Worm (Caenorhabditis elegans) whole organism, L3 larva: ENCODE measurements around the gene nep-11.
"Not testable (repeated sequence)": the region's sequence is repeated elsewhere in the genome, so short reads cannot be mapped to it uniquely, and the experiment has no call there.

Source experiments
- R02D3.7 ChIP-seq: fragments of 150-350 bp; optimal IDR thresholded peaks from 2 replicates; lab custom pipeline; 2014; ENCODE audit warnings: missing biosample characterization, missing genetic modification characterization
- ZK546.5 ChIP-seq: sonication (generic microtip); optimal IDR thresholded peaks from 2 replicates; lab custom pipeline; 2017; ENCODE audit warnings: missing biosample characterization, missing genetic modification characterization
- aly-2 ChIP-seq: fragments of 150-350 bp; optimal IDR thresholded peaks from 2 replicates; lab custom pipeline; 2014; ENCODE audit warnings: missing biosample characterization, missing genetic modification characterization
- ama-1 ChIP-seq: fragments of 150-350 bp; optimal IDR thresholded peaks from 2 replicates; lab custom pipeline; 2018
- ceh-28 ChIP-seq: fragments of 150-350 bp; optimal IDR thresholded peaks from 2 replicates; lab custom pipeline; 2014; ENCODE audit warnings: missing biosample characterization, missing genetic modification reagents, missing genetic modification characterization
- ceh-82 ChIP-seq: fragments of 150-350 bp; optimal IDR thresholded peaks from 2 replicates; lab custom pipeline; 2014; ENCODE audit warnings: missing biosample characterization, missing genetic modification characterization
- ceh-9 ChIP-seq: sonication (generic microtip); optimal IDR thresholded peaks from 2 replicates; lab custom pipeline; 2018; ENCODE audit warnings: missing biosample characterization, missing genetic modification characterization
- daf-12 ChIP-seq: fragments of 150-350 bp; optimal IDR thresholded peaks from 2 replicates; lab custom pipeline; 2014; ENCODE audit warnings: missing biosample characterization, missing genetic modification reagents, missing genetic modification characterization
- egl-27 ChIP-seq: sonication (generic microtip); optimal IDR thresholded peaks from 4 replicates; lab custom pipeline; 2017; ENCODE audit warnings: missing biosample characterization, missing genetic modification reagents, missing genetic modification characterization
- elt-1 ChIP-seq: fragments of 150-350 bp; optimal IDR thresholded peaks from 2 replicates; lab custom pipeline; 2014; ENCODE audit warnings: missing biosample characterization, missing genetic modification characterization
- elt-2 ChIP-seq: sonication (generic microtip); optimal IDR thresholded peaks from 2 replicates; lab custom pipeline; 2016; ENCODE audit warnings: missing genetic modification reagents, mild to moderate bottlenecking, missing genetic modification characterization, missing compliant biosample characterization
- elt-3 ChIP-seq, 3 experiments: fragments of 150-350 bp in 1 of 3; sonication (generic microtip) in 2 of 3; optimal IDR thresholded peaks; 2 replicates in 2 of 3; 4 replicates in 1 of 3; lab custom pipeline; 2014 to 2017; ENCODE audit warnings: missing biosample characterization in 3 of 3, missing genetic modification characterization in 3 of 3
- fkh-10 ChIP-seq: sonication (generic microtip); optimal IDR thresholded peaks from 2 replicates; lab custom pipeline; 2017; ENCODE audit warnings: missing biosample characterization, missing genetic modification reagents, missing genetic modification characterization
- fos-1 ChIP-seq: fragments of 150-350 bp; optimal IDR thresholded peaks from 2 replicates; lab custom pipeline; 2014; ENCODE audit warnings: missing biosample characterization, missing genetic modification characterization
- hmg-11 ChIP-seq: sonication (generic microtip); optimal IDR thresholded peaks from 2 replicates; lab custom pipeline; 2016; ENCODE audit warnings: missing genetic modification characterization, missing compliant biosample characterization
- jun-1 ChIP-seq: fragments of 150-350 bp; optimal IDR thresholded peaks from 2 replicates; lab custom pipeline; 2014; ENCODE audit warnings: missing biosample characterization, missing genetic modification reagents, missing genetic modification characterization
- lin-15B ChIP-seq: fragments of 150-350 bp; optimal IDR thresholded peaks from 2 replicates; lab custom pipeline; 2014; ENCODE audit warnings: missing biosample characterization, missing genetic modification characterization
- lin-39 ChIP-seq: fragments of 150-350 bp; optimal IDR thresholded peaks from 2 replicates; lab custom pipeline; 2018; ENCODE audit warnings: missing biosample characterization, missing genetic modification reagents, missing genetic modification characterization
- mdl-1 ChIP-seq: fragments of 150-350 bp; optimal IDR thresholded peaks from 2 replicates; lab custom pipeline; 2014; ENCODE audit warnings: missing biosample characterization, missing genetic modification characterization
- mml-1 ChIP-seq: fragments of 150-350 bp; sonication (generic microtip); optimal IDR thresholded peaks from 3 replicates; lab custom pipeline; 2014; ENCODE audit warnings: missing biosample characterization, missing genetic modification characterization
- nfya-1 ChIP-seq: sonication (generic microtip); optimal IDR thresholded peaks from 2 replicates; lab custom pipeline; 2017; ENCODE audit warnings: missing genetic modification characterization, mild to moderate bottlenecking, missing compliant biosample characterization, antibody characterized with exemption, moderate library complexity; ENCODE audit not compliant: insufficient read depth
- nhr-11 ChIP-seq: fragments of 150-350 bp; optimal IDR thresholded peaks from 2 replicates; lab custom pipeline; 2014; ENCODE audit warnings: missing biosample characterization, missing genetic modification characterization
- nhr-237 ChIP-seq: fragments of 150-350 bp; optimal IDR thresholded peaks from 2 replicates; lab custom pipeline; 2014; ENCODE audit warnings: missing biosample characterization, missing genetic modification characterization
- nhr-25 ChIP-seq: sonication (generic microtip); optimal IDR thresholded peaks from 2 replicates; lab custom pipeline; 2017; ENCODE audit warnings: missing biosample characterization, missing genetic modification characterization
- nhr-28 ChIP-seq: fragments of 150-350 bp; optimal IDR thresholded peaks from 2 replicates; lab custom pipeline; 2014; ENCODE audit warnings: missing biosample characterization, missing genetic modification characterization
- nhr-43 ChIP-seq: sonication (generic microtip); optimal IDR thresholded peaks from 2 replicates; lab custom pipeline; 2016; ENCODE audit warnings: mild to moderate bottlenecking, missing genetic modification characterization, missing compliant biosample characterization; ENCODE audit not compliant: poor library complexity, severe bottlenecking
- nhr-67 ChIP-seq: fragments of 150-350 bp; optimal IDR thresholded peaks from 2 replicates; lab custom pipeline; 2014; ENCODE audit warnings: missing biosample characterization, missing genetic modification characterization
- nhr-76 ChIP-seq: fragments of 150-350 bp; sonication (generic microtip); optimal IDR thresholded peaks from 5 replicates; lab custom pipeline; 2014; ENCODE audit warnings: missing biosample characterization, missing genetic modification characterization
- nhr-77 ChIP-seq: fragments of 150-350 bp; optimal IDR thresholded peaks from 2 replicates; lab custom pipeline; 2014; ENCODE audit warnings: missing biosample characterization, missing genetic modification characterization
- pqm-1 ChIP-seq: fragments of 150-350 bp; optimal IDR thresholded peaks from 2 replicates; lab custom pipeline; 2017; ENCODE audit warnings: missing biosample characterization, missing genetic modification characterization, inconsistent platforms
- sea-2 ChIP-seq: fragments of 150-350 bp; sonication (generic microtip); optimal IDR thresholded peaks from 4 replicates; lab custom pipeline; 2014; ENCODE audit warnings: missing biosample characterization, missing genetic modification reagents, missing genetic modification characterization
- skn-1 ChIP-seq: fragments of 150-350 bp; optimal IDR thresholded peaks from 2 replicates; lab custom pipeline; 2014; ENCODE audit warnings: missing biosample characterization, missing genetic modification characterization
- snpc-4 ChIP-seq: fragments of 150-350 bp; optimal IDR thresholded peaks from 2 replicates; lab custom pipeline; 2014; ENCODE audit warnings: missing biosample characterization, missing genetic modification characterization
- unc-39 ChIP-seq: sonication (generic microtip); optimal IDR thresholded peaks from 4 replicates; lab custom pipeline; 2017; ENCODE audit warnings: missing biosample characterization, missing genetic modification characterization
- unc-62 ChIP-seq: fragments of 150-350 bp; sonication (generic microtip); optimal IDR thresholded peaks from 4 replicates; lab custom pipeline; 2014; ENCODE audit warnings: missing biosample characterization, missing genetic modification reagents, missing genetic modification characterization
- ztf-11 ChIP-seq: fragments of 150-350 bp; optimal IDR thresholded peaks from 2 replicates; lab custom pipeline; 2014; ENCODE audit warnings: missing biosample characterization, missing genetic modification characterization
- ztf-4 ChIP-seq: fragments of 150-350 bp; optimal IDR thresholded peaks from 2 replicates; lab custom pipeline; 2014; ENCODE audit warnings: missing biosample characterization, missing genetic modification characterization

nep-11 gene

DNA sequence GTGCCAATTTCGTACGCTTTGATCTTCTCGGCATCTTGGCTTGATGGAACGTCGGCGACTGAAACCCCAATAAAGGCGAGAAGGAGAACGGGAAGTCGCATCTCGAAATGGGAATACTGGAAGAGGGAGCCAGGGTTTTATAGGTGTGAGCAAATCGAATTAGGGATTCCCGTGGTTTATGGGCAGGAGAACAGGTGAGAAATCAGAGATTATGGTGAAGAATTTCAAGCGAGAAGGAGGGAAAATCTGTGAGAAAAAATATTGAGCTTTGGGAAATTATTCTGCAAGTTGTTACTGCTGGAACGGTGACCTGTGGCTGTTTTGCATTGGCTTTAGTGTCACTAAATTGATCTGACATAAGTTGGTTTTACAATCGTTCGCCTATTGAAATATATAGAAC is 46.3 kb upstream of the nep-11 start, which contains the start of gene Y49F6B.13:
TSS of gene Y49F6B.13 (minus strand) at position 101 of the 400 bp plus-strand sequence.
- TF ChIP-seq nhr-77 (tag; lab: Kevin White, UChicago) (no peak), aly-2 (no peak), unc-62 (GFP tag; lab: Kevin White, UChicago) (no peak), ztf-4 (tag; lab: Kevin White, UChicago) (no peak), elt-2 (tag; lab: Kevin White, UChicago) (no peak), nhr-11 (tag; lab: Kevin White, UChicago) (no peak), elt-1 (tag; lab: Kevin White, UChicago) (no peak), R02D3.7 (tag; lab: Kevin White, UChicago) (no peak), nhr-28 (tag; lab: Kevin White, UChicago) (no peak), mml-1 (no peak), ceh-82 (no peak), hmg-11 (tag; lab: Kevin White, UChicago) (no peak), ztf-11 (no peak), fkh-10 (GFP tag; lab: Kevin White, UChicago) (no peak), skn-1 (tag; lab: Kevin White, UChicago) (no peak), ZK546.5 (tag; lab: Kevin White, UChicago) (no peak), daf-12 (no peak), snpc-4 (tag; lab: Kevin White, UChicago) (no peak)

- no peak for TF ChIP-seq ceh-9 (tag; lab: Kevin White, UChicago)
- TF ChIP-seq ztf-4 (tag; lab: Kevin White, UChicago), result no peak
- no peak for TF ChIP-seq nhr-43 (tag; lab: Kevin White, UChicago)
Observed at ce11 chrII:3470549-3470948, 45.2 kb upstream of the nep-11 start, which contains the start of gene Y49F6B.20. TSS of gene Y49F6B.20 (minus strand) at chrII:3470649.

ce11 chrII:3464580-3464979 is 39.2 kb upstream of the nep-11 start, which contains the start of gene C16C8.10:
TSS of gene C16C8.10 (minus strand) at chrII:3464680.
- not testable (repeated sequence) for TF ChIP-seq nhr-11, nhr-67, nhr-25 (tag; lab: Kevin White, UChicago)

- TF ChIP-seq nhr-43 (tag; lab: Kevin White, UChicago) (no peak), lin-39 (tag; lab: Kevin White, UChicago) (no peak), lin-15B (tag; lab: Kevin White, UChicago) (no peak), egl-27 (tag; lab: Kevin White, UChicago) (no peak), elt-1 (tag; lab: Kevin White, UChicago) (no peak)
Observed at ce11 chrII:3463097-3463496, 37.8 kb upstream of the nep-11 start, which contains the start of gene C16C8.9. TSS of gene C16C8.9 (minus strand) at chrII:3463197.

DNA sequence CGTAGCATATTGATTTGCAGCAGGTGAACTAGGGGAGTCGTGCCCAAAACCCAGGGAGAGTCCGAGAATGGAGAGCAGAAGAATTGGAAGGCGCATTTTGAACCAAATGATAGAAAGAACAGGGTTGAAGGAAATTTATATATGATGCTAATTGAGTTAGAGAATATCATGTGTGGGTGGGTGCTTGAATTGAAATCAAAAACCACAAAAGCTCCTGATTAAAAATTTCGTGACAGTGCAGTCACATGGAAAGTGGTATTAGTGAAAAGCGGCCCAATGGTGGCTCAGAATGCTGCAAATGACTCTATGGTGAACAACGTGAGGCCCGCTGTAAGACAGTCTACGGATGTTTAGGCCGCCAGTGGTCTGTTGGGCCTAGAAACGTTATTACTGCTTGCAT is 36.3 kb upstream of the nep-11 start, which contains the start of gene C16C8.8:
TSS of gene C16C8.8 (minus strand) at position 101 of the 400 bp plus-strand sequence.
- TF ChIP-seq ZK546.5 (tag; lab: Kevin White, UChicago), result no peak
- no peak for TF ChIP-seq mml-1
- TF ChIP-seq ceh-28 (tag; lab: Kevin White, UChicago), result no peak
- no peak for TF ChIP-seq ztf-11
- no peak for TF ChIP-seq elt-3 (tag; optimal IDR thresholded peaks at IDR 0.05; lab: Kevin White, UChicago)
- TF ChIP-seq egl-27 (tag; lab: Kevin White, UChicago), result no peak
- no peak for TF ChIP-seq fkh-10 (GFP tag; lab: Kevin White, UChicago)
- no peak for TF ChIP-seq jun-1 (tag; lab: Kevin White, UChicago)
- no peak for TF ChIP-seq nhr-25 (tag; lab: Kevin White, UChicago)
- TF ChIP-seq lin-39 (tag; lab: Kevin White, UChicago), result no peak
- TF ChIP-seq sea-2 (GFP tag; lab: Kevin White, UChicago), result no peak
- no peak for TF ChIP-seq hmg-11 (tag; lab: Kevin White, UChicago)
- TF ChIP-seq nhr-77 (tag; lab: Kevin White, UChicago), result no peak
- no peak for TF ChIP-seq ceh-9 (tag; lab: Kevin White, UChicago)
- TF ChIP-seq nhr-67 (tag; lab: Kevin White, UChicago), result no peak
- no peak for TF ChIP-seq ceh-82
- no peak for TF ChIP-seq nfya-1
- TF ChIP-seq R02D3.7 (tag; lab: Kevin White, UChicago), result no peak

ce11 chrII:3460048-3460447 is 34.7 kb upstream of the nep-11 start, which contains the start of gene C16C8.7:
TSS of gene C16C8.7 (minus strand) at chrII:3460148.
- TF ChIP-seq nhr-237 (tag; lab: Kevin White, UChicago) (no peak), unc-62 (GFP tag; lab: Kevin White, UChicago) (no peak), pqm-1 (tag; lab: Kevin White, UChicago) (no peak), mdl-1 (no peak), lin-39 (tag; lab: Kevin White, UChicago) (no peak), ztf-11 (no peak), ceh-82 (no peak), elt-1 (tag; lab: Kevin White, UChicago) (no peak), jun-1 (tag; lab: Kevin White, UChicago) (no peak), daf-12 (no peak), unc-39 (tag; lab: Kevin White, UChicago) (no peak), ama-1 (lab: Kevin White, UChicago) (no peak), fos-1 (tag; lab: Kevin White, UChicago) (no peak), nhr-76 (tag; lab: Kevin White, UChicago) (no peak), egl-27 (tag; lab: Kevin White, UChicago) (no peak), fkh-10 (GFP tag; lab: Kevin White, UChicago) (no peak)
- TF ChIP-seq, all 47 proteins: peak for 0
